Worm (Caenorhabditis elegans) whole organism, early embryonic: ENCODE data around the gene JC8.16.

ENCODE experiments used
- flt-1 ChIP-seq: fragments of 200-800 bp; sonication (Bioruptor generic); IDR thresholded peaks from 2 replicates; pipeline ENCODE4 v1.3.6; 2022; ENCODE audit warnings: missing genetic modification characterization, missing compliant biosample characterization
- tbx-37 ChIP-seq: fragments of 200-800 bp; sonication (Bioruptor generic); conservative IDR thresholded peaks from 2 replicates; pipeline ENCODE4 v1.3.6; 2022; ENCODE audit warnings: missing genetic modification reagents, missing genetic modification characterization, missing compliant biosample characterization

DNA sequence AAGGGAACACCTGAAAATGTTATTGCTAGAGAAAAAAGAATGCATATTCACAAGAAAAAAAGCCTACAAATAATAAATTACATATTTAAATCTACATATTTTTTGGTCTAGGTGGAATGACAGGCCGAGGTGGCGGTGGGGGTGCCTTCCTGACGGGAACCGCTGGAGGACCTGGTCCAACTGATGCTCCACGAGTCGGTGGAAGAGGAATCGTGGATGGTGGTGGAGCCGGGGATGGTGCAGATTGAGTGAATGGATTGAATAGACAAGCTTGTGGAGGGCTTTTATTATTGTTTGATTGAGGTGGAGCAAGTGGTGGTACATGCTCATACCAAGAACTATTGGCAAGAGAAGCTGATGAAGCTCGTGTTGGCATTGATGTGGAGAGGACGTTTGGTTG, 2.8 kb downstream of the JC8.16 start:
- TF ChIP-seq flt-1 (no peak), tbx-37 (GFP tag; lab: Robert Waterston, UW) (no peak)
